Worm (Caenorhabditis elegans): Measurements from ENCODE around the gene K11H12.4.
A peak's percentile ranks its signal among the peaks of the same experiment; 100 is the strongest.

Gene K11H12.4

DNA sequence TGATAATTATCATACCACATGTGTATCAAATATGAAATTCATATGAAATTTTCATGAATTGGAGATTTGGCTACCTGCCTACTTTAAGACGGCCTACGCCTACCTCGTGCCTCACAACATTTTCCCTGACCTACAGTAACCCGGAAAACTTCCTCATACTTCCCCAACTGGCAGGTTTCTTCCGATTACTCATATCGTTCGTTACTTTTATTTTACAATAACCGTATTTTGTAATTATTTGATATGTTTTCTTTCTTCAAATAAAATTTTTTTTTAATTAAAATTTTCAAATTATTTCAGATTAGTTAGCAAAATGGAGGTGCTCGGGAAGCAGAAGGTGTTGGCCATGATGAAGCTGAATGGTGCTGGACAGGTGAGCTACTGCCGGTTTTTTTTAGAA is 48.4 kb downstream of the K11H12.4 start, which contains the start of gene nhr-76:
Gene nhr-76, plus strand, starts transcription at position 301 of the 400 bp plus-strand sequence.
- TF ChIP-seq C16A3.4 (tag; optimal IDR thresholded peaks at IDR 0.05), result no peak
- no peak for TF ChIP-seq ama-1 (optimal IDR thresholded peaks at IDR 0.05)
- no peak for TF ChIP-seq lin-15B (tag; optimal IDR thresholded peaks at IDR 0.05)
- TF ChIP-seq efl-3 (GFP tag; optimal IDR thresholded peaks at IDR 0.05), result no peak
- no peak for TF ChIP-seq lin-13 (GFP tag; optimal IDR thresholded peaks at IDR 0.05)
- TF ChIP-seq tbx-2 (tag; optimal IDR thresholded peaks at IDR 0.05), result no peak

DNA sequence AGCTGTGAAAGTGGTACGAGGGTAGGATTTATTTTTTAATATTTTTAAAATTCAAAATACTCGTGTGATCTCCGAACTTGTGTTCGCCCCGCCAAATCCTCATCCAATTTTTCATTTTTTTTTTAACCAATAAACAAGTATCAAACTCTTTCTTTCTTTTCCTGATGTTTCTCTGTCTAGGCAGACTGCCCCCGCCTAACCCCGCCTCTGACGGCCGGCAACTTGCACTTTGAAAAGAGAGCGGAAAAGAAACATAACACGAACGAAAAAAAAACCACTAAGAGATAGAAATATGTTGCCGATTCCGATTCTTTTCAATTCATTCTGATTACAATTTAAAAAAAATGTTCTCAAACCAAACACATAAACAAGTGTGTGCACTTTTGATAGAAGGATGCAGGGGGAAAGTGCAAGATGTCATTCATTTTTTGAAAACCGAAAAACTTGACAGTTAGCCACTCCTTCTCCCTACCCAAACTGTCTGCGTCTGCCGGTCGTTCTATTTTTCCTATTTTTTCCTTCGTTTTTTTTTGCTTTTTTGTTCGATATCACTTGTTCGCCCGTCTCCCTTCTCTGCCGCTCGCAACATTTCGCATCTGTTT is 49.6 kb downstream of the K11H12.4 start:
- no peak for TF ChIP-seq ceh-63 (GFP tag; optimal IDR thresholded peaks at IDR 0.05)
- peak; percentile 3 for TF ChIP-seq lin-14 (GFP tag; optimal IDR thresholded peaks at IDR 0.05)
- TF ChIP-seq tlp-1 (tag; optimal IDR thresholded peaks at IDR 0.05), result no peak
- TF ChIP-seq sox-4 (tag; optimal IDR thresholded peaks at IDR 0.05), result no peak
